Fruit fly (Drosophila melanogaster): ENCODE measurements around the gene CG9427.

Gene CG9427

DNA sequence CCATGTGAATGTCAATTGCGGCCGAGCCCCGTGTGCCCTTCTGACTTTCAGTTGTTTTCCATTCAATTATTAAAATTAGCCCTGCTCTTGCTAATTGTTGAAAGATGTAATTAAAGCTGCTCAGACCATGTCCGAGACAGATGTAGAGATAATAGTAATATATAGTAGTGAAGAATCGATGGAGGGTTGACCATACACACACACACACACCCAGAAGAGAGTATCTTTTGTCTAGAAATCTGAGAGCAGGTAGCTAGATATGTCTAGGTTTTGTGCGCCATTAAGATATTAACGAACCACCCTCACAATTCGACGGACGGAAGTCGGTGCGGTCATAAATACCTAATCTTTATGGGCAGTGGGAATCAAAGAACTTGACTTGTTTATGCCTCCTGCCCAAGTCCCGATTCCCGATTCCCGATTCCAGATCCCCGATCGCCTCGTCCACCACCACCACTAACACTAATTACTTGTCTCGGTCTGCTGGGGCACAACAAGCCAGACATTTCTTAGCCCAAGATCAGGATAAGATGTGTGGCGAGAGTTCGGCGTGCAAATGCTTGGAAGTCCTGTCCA lies 22.2 kb downstream of the CG9427 start:
- TF ChIP-seq Hr96 (GFP tag; optimal IDR thresholded peaks at IDR 0.05): no peak
- no peak for TF ChIP-seq CG12768 (GFP tag; optimal IDR thresholded peaks at IDR 0.05)
- TF ChIP-seq tj (GFP tag; optimal IDR thresholded peaks at IDR 0.05): no peak
- TF ChIP-seq CG1620 (GFP tag; optimal IDR thresholded peaks at IDR 0.05): no peak
- no peak for TF ChIP-seq CG7101 (tag; optimal IDR thresholded peaks at IDR 0.05)
- TF ChIP-seq CG33017 (tag; optimal IDR thresholded peaks at IDR 0.05): no peak
- TF ChIP-seq Mnt (GFP tag; optimal IDR thresholded peaks at IDR 0.05): no peak

DNA sequence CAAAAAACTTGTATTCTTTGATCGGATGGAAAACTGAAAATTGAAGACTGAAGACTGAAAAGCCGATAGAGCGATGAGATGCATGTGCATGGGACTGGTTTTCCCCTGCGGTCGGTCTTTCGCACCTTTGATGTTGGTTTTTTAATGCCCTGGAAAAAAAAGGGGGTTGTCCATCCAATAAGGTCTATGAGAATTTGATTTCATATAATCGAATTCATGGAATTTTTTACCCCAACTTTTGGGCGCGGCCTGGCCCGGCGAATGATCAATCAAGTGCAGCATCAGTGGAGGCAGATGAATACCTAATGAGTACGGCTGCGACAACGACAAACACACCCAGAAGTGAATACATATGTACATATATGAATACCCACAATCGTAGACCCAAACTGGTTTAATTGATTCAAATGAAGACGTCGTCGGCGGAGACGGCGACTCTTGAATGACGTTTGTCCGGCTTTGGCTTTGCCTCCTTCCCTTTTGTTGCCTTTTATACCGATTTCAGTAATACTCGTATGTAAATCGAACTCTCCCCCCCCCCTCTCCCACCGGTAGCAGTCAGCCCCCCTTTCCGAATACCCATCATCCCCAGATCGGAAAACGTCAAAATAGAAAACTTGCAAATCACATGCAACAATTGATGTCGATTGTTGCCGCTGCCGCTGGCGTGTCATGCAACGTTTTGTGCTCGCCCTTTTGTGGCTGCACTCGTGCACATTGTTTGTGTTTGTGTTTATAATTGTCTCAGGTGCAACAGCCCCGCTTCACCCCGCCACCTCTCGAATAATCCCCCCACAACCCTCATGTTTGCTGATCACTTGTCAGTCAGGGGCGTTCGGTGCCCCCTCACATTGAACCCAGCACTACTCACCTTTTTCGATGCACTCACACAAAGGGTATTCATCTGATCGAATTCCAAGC lies 23.4 kb downstream of the CG9427 start:
- TF ChIP-seq cnc (optimal IDR thresholded peaks at IDR 0.05) (no peak), CG5204 (GFP tag; optimal IDR thresholded peaks at IDR 0.05) (no peak)

DNA sequence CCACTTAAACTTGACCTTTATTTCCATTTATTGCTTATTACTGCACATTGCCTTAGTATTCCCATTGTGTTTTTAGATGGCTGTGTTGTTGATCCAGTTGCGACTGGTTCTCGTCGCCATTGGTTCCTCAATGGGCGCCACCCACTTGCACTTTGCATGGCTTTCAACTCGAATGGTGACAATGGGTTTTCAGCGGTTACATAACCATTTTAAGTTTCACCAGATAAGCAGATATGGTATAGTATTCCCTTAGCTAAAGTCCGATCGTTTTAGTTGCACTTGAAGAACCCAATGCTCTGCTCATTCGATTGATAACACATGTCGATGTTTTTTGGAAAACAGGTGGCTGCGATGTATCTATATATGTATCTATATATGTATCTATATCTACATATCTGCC lies 24.8 kb downstream of the CG9427 start:
- TF ChIP-seq ovo (GFP tag; optimal IDR thresholded peaks at IDR 0.05) (peak; percentile 15), CG5204 (GFP tag; optimal IDR thresholded peaks at IDR 0.05) (no peak), Hr96 (GFP tag; optimal IDR thresholded peaks at IDR 0.05) (no peak), Crg-1 (GFP tag; optimal IDR thresholded peaks at IDR 0.05) (no peak), CG11617 (GFP tag; optimal IDR thresholded peaks at IDR 0.05) (no peak), Clk (GFP tag; optimal IDR thresholded peaks at IDR 0.05) (no peak), cnc (optimal IDR thresholded peaks at IDR 0.05) (no peak), CG7045 (GFP tag; optimal IDR thresholded peaks at IDR 0.05) (no peak), Mnt (GFP tag; optimal IDR thresholded peaks at IDR 0.05) (no peak), CG7101 (tag; optimal IDR thresholded peaks at IDR 0.05) (no peak), CG1620 (GFP tag; optimal IDR thresholded peaks at IDR 0.05) (no peak), CG33017 (tag; optimal IDR thresholded peaks at IDR 0.05) (no peak), kay (GFP tag; ENCODE audit: borderline replicate concordance) (peak; percentile 12), pad (GFP tag; optimal IDR thresholded peaks at IDR 0.05) (no peak), CG14711 (tag; optimal IDR thresholded peaks at IDR 0.05) (no peak), tj (GFP tag; optimal IDR thresholded peaks at IDR 0.05) (peak; percentile 33), CG12768 (GFP tag; optimal IDR thresholded peaks at IDR 0.05) (peak; percentile 10), cic (GFP tag; optimal IDR thresholded peaks at IDR 0.05) (peak; percentile 36), bab1 (GFP tag; optimal IDR thresholded peaks at IDR 0.05) (no peak), toe (GFP tag; optimal IDR thresholded peaks at IDR 0.05) (no peak)

DNA sequence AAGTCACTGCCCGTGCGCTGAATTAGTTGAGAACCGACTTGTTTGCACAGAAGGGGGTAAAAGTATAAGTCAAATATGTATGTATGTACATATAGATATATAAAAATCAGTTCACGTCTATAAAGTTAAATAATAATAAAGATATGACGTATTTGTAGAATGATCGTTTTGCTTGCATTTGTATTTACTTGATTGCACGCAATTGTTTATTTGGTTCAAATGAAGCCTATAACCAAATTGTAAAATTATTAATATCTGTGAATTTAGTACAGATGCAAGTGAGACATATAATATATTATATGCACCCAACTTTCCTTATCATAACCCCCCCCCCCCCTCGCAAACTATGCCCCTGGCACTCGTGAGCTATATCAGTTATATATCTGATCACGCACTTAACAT lies 26.2 kb downstream of the CG9427 start:
- TF ChIP-seq CG12768 (GFP tag; optimal IDR thresholded peaks at IDR 0.05) (peak; percentile 83), CG5204 (GFP tag; optimal IDR thresholded peaks at IDR 0.05) (no peak), CG7101 (tag; optimal IDR thresholded peaks at IDR 0.05) (peak; percentile 77), tj (GFP tag; optimal IDR thresholded peaks at IDR 0.05) (peak; percentile 40), CG7045 (GFP tag; optimal IDR thresholded peaks at IDR 0.05) (peak; percentile 90), cnc (optimal IDR thresholded peaks at IDR 0.05) (no peak), toe (GFP tag; optimal IDR thresholded peaks at IDR 0.05) (peak; percentile 49), Mnt (GFP tag; optimal IDR thresholded peaks at IDR 0.05) (peak; percentile 44), kay (GFP tag; ENCODE audit: borderline replicate concordance) (peak; percentile 81), Clk (GFP tag; optimal IDR thresholded peaks at IDR 0.05) (peak; percentile 58), cic (GFP tag; optimal IDR thresholded peaks at IDR 0.05) (peak; percentile 90), CG11617 (GFP tag; optimal IDR thresholded peaks at IDR 0.05) (peak; percentile 82), CG1620 (GFP tag; optimal IDR thresholded peaks at IDR 0.05) (peak; percentile 6), bab1 (GFP tag; optimal IDR thresholded peaks at IDR 0.05) (peak; percentile 37), CG33017 (tag; optimal IDR thresholded peaks at IDR 0.05) (peak; percentile 82), pad (GFP tag; optimal IDR thresholded peaks at IDR 0.05) (peak; percentile 56), Hr96 (GFP tag; optimal IDR thresholded peaks at IDR 0.05) (no peak), Crg-1 (GFP tag; optimal IDR thresholded peaks at IDR 0.05) (peak; percentile 60), ovo (GFP tag; optimal IDR thresholded peaks at IDR 0.05) (peak; percentile 54), CG14711 (tag; optimal IDR thresholded peaks at IDR 0.05) (peak; percentile 44)

DNA sequence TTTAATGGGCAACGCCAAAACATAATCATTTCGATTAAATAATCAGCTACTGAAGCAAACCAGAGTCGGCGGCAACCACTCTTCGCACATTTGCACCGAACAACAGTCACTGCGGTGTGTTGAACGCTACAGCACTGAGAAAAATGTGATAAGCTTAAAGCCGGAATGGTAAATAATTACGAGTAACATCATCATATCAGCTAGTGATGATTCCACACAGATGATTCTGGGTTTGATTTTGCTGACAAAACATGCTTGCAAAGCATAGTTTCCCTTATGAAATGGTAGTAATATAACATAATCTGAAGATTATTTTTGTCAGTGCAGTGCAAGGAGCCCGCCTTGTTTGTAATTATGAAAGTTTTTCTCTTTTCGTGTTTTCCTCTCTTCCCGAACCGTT lies 28.6 kb downstream of the CG9427 start:
- no peak for TF ChIP-seq Crg-1 (GFP tag; optimal IDR thresholded peaks at IDR 0.05)

DNA sequence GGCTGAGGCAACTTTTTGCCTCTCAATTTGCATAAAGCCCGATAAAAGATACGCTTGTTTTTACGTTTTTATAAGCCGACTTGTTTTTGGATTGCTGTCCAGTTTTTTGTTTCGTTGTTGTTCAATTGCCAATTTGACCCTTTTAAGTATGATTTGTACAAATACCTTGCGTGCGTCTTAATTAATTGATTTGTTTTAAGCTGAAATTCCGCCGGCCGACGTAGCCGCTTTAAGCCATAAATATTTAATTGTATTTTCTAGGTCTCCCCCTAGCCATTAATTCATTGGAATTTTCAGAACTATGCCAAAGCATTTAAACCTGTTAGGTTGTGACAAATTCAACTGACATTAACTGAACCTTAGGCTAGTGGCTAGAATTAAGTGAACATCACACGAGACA lies 30.1 kb downstream of the CG9427 start:
- TF ChIP-seq Crg-1 (GFP tag; optimal IDR thresholded peaks at IDR 0.05) (no peak), CG12768 (GFP tag; optimal IDR thresholded peaks at IDR 0.05) (no peak), CG7101 (tag; optimal IDR thresholded peaks at IDR 0.05) (no peak), pad (GFP tag; optimal IDR thresholded peaks at IDR 0.05) (no peak), Hr96 (GFP tag; optimal IDR thresholded peaks at IDR 0.05) (no peak), cnc (optimal IDR thresholded peaks at IDR 0.05) (no peak), CG7045 (GFP tag; optimal IDR thresholded peaks at IDR 0.05) (no peak), kay (GFP tag; ENCODE audit: borderline replicate concordance) (no peak), CG33017 (tag; optimal IDR thresholded peaks at IDR 0.05) (no peak)

Data from whole organism, adult.